Fruit fly (Drosophila melanogaster) whole organism, embryonic: ENCODE results near the gene cd.

Experiments
- Atf3 ChIP-seq: fragments of 200-800 bp; sonication (Bioruptor generic); optimal IDR thresholded peaks from 3 replicates; lab custom pipeline; 2016; ENCODE audit warnings: missing biosample characterization, missing genetic modification characterization
- Atf6 ChIP-seq: fragments of 200-800 bp; sonication (Bioruptor generic); IDR thresholded peaks from 2 replicates; pipeline ENCODE4 v1.3.6; 2022; ENCODE audit warnings: missing biosample characterization, missing genetic modification characterization
- BEAF-32 ChIP-seq: fragments of 200-800 bp; sonication (Bioruptor generic); optimal IDR thresholded peaks from 3 replicates; lab custom pipeline; 2017; ENCODE audit warnings: missing biosample characterization, missing genetic modification characterization, mild to moderate bottlenecking, moderate library complexity, missing genetic modification reagents
- CG10366 ChIP-seq: fragments of 200-800 bp; sonication (Bioruptor generic); IDR thresholded peaks from 2 replicates; pipeline ENCODE4 v1.3.6; 2022; ENCODE audit warnings: missing biosample characterization, missing genetic modification characterization
- CG11560 ChIP-seq: fragments of 200-800 bp; sonication (Bioruptor generic); IDR thresholded peaks from 3 replicates; pipeline ENCODE4 v1.3.6; 2022; ENCODE audit warnings: missing biosample characterization, missing genetic modification characterization
- CG12391 ChIP-seq: fragments of 200-800 bp; sonication (Bioruptor generic); optimal IDR thresholded peaks from 3 replicates; lab custom pipeline; 2018; ENCODE audit warnings: missing biosample characterization, mild to moderate bottlenecking, missing genetic modification characterization, moderate library complexity
- CG1647 ChIP-seq: fragments of 200-800 bp; sonication (Bioruptor generic); optimal IDR thresholded peaks from 3 replicates; lab custom pipeline; 2016; ENCODE audit warnings: missing biosample characterization, missing genetic modification characterization
- CG1792 ChIP-seq: fragments of 200-800 bp; sonication (Bioruptor generic); optimal IDR thresholded peaks from 2 replicates; lab custom pipeline; 2016; ENCODE audit warnings: missing biosample characterization, missing genetic modification characterization
- CG18599 ChIP-seq: fragments of 200-800 bp; sonication (Bioruptor generic); optimal IDR thresholded peaks from 3 replicates; lab custom pipeline; 2017; ENCODE audit warnings: missing biosample characterization, missing genetic modification characterization, mild to moderate bottlenecking, moderate library complexity, missing genetic modification reagents
- CG3065 ChIP-seq: fragments of 200-800 bp; sonication (Bioruptor generic); optimal IDR thresholded peaks from 2 replicates; lab custom pipeline; 2016; ENCODE audit warnings: missing biosample characterization, missing genetic modification characterization
- CG3163 ChIP-seq: fragments of 200-800 bp; sonication (Bioruptor generic); optimal IDR thresholded peaks from 3 replicates; lab custom pipeline; 2016; ENCODE audit warnings: missing biosample characterization, missing genetic modification characterization
- CG3281 ChIP-seq: fragments of 200-800 bp; sonication (Bioruptor generic); optimal IDR thresholded peaks from 3 replicates; lab custom pipeline; 2017; ENCODE audit warnings: missing biosample characterization, mild to moderate bottlenecking, missing genetic modification characterization
- CG3995 ChIP-seq: fragments of 200-800 bp; sonication (Bioruptor generic); optimal IDR thresholded peaks from 3 replicates; lab custom pipeline; 2016; ENCODE audit warnings: missing biosample characterization, missing genetic modification characterization
- CG4730 ChIP-seq: fragments of 200-800 bp; sonication (Bioruptor generic); IDR thresholded peaks from 2 replicates; pipeline ENCODE4 v1.3.6; 2022; ENCODE audit warnings: missing biosample characterization, missing genetic modification characterization
- CG4854 ChIP-seq: fragments of 200-800 bp; sonication (Bioruptor generic); optimal IDR thresholded peaks from 2 replicates; lab custom pipeline; 2016; ENCODE audit warnings: missing biosample characterization, missing genetic modification characterization, inconsistent platforms
- CG5953 ChIP-seq: fragments of 200-800 bp; sonication (Bioruptor generic); IDR thresholded peaks from 2 replicates; pipeline ENCODE4 v1.3.6; 2022; ENCODE audit warnings: missing biosample characterization, missing genetic modification characterization
- CG6765 ChIP-seq: fragments of 200-800 bp; sonication (Bioruptor generic); optimal IDR thresholded peaks from 3 replicates; lab custom pipeline; 2017; ENCODE audit warnings: missing biosample characterization, mild to moderate bottlenecking, missing genetic modification characterization
- CG7357 ChIP-seq: fragments of 200-800 bp; sonication (Bioruptor generic); IDR thresholded peaks from 3 replicates; pipeline ENCODE4 v1.3.6; 2022; ENCODE audit warnings: missing biosample characterization, missing genetic modification characterization
- CG8290 ChIP-seq, 3 experiments: fragments of 200-800 bp; sonication (Bioruptor generic); optimal IDR thresholded peaks; 2 replicates each; lab custom pipeline; 2016 to 2019; ENCODE audit warnings: missing biosample characterization in 3 of 3, missing genetic modification characterization in 3 of 3, mild to moderate bottlenecking in 2 of 3, moderate library complexity in 1 of 3
- CG9437 ChIP-seq: fragments of 200-800 bp; sonication (Bioruptor generic); optimal IDR thresholded peaks from 2 replicates; lab custom pipeline; 2018; ENCODE audit warnings: missing biosample characterization, mild to moderate bottlenecking, missing genetic modification characterization
- D19A ChIP-seq: fragments of 200-800 bp; optimal IDR thresholded peaks from 3 replicates; lab custom pipeline; 2019; ENCODE audit warnings: missing biosample characterization, mild to moderate bottlenecking, missing genetic modification characterization, moderate library complexity
- Dbx ChIP-seq: fragments of 200-800 bp; sonication (Bioruptor generic); IDR thresholded peaks from 3 replicates; pipeline ENCODE4 v1.3.6; 2022; ENCODE audit warnings: missing biosample characterization, missing genetic modification characterization
- Dip3 ChIP-seq: fragments of 200-800 bp; sonication (Bioruptor generic); optimal IDR thresholded peaks from 3 replicates; lab custom pipeline; 2016; ENCODE audit warnings: missing biosample characterization, missing genetic modification characterization
- Doc3 ChIP-seq: fragments of 200-800 bp; sonication (Bioruptor generic); IDR thresholded peaks from 3 replicates; pipeline ENCODE4 v1.3.6; 2022; ENCODE audit warnings: missing biosample characterization, missing genetic modification characterization; ENCODE audit not compliant: partially characterized antibody
- Dp ChIP-seq: fragments of 200-800 bp; sonication (Bioruptor generic); optimal IDR thresholded peaks from 2 replicates; lab custom pipeline; 2018; ENCODE audit warnings: missing biosample characterization, mild to moderate bottlenecking, missing genetic modification characterization, moderate library complexity
- E2f2 ChIP-seq: fragments of 200-800 bp; sonication (Bioruptor generic); IDR thresholded peaks from 2 replicates; pipeline ENCODE4 v1.3.6; 2022; ENCODE audit warnings: missing biosample characterization, missing genetic modification characterization
- Gsc ChIP-seq: fragments of 200-800 bp; sonication (Bioruptor generic); IDR thresholded peaks from 2 replicates; pipeline ENCODE4 v1.3.6; 2022; ENCODE audit warnings: missing biosample characterization, missing genetic modification characterization
- Gug ChIP-seq: fragments of 200-800 bp; sonication (Bioruptor generic); IDR thresholded peaks from 4 replicates; pipeline ENCODE4 v1.3.6; 2022; ENCODE audit warnings: missing biosample characterization, missing genetic modification characterization
- H15 ChIP-seq: fragments of 200-800 bp; sonication (Bioruptor generic); IDR thresholded peaks from 3 replicates; pipeline ENCODE4 v1.3.6; 2022; ENCODE audit warnings: missing biosample characterization, missing genetic modification characterization
- HLH3B ChIP-seq: fragments of 200-800 bp; sonication (Bioruptor generic); IDR thresholded peaks from 2 replicates; pipeline ENCODE4 v1.3.6; 2022; ENCODE audit warnings: missing biosample characterization, missing genetic modification characterization
- Hr51 ChIP-seq, 2 experiments: fragments of 200-800 bp; sonication (Bioruptor generic); optimal IDR thresholded peaks; 2 replicates in 1 of 2; 3 replicates in 1 of 2; lab custom pipeline; 2016 to 2018; ENCODE audit warnings: missing biosample characterization in 2 of 2, missing genetic modification characterization in 2 of 2, mild to moderate bottlenecking in 1 of 2, moderate library complexity in 1 of 2
- Lpt ChIP-seq: fragments of >200 bp; optimal IDR thresholded peaks from 2 replicates; lab custom pipeline; 2018; ENCODE audit warnings: missing biosample characterization, missing genetic modification characterization
- Mes4 ChIP-seq: fragments of 200-800 bp; sonication (Bioruptor generic); optimal IDR thresholded peaks from 2 replicates; lab custom pipeline; 2016; ENCODE audit warnings: missing biosample characterization, missing genetic modification characterization
- Poxn ChIP-seq: fragments of 200-800 bp; sonication (Bioruptor generic); IDR thresholded peaks from 2 replicates; pipeline ENCODE4 v1.3.6; 2022; ENCODE audit warnings: missing biosample characterization, missing genetic modification characterization
- Taf1 ChIP-seq: fragments of 200-800 bp; sonication (Bioruptor generic); IDR thresholded peaks from 2 replicates; pipeline ENCODE4 v1.3.6; 2022; ENCODE audit warnings: missing biosample characterization, missing genetic modification characterization
- bab2 ChIP-seq: fragments of 200-800 bp; sonication (Bioruptor generic); optimal IDR thresholded peaks from 2 replicates; lab custom pipeline; 2016; ENCODE audit warnings: missing biosample characterization, missing genetic modification characterization
- emc ChIP-seq: fragments of 200-800 bp; sonication (Bioruptor generic); optimal IDR thresholded peaks from 2 replicates; lab custom pipeline; 2016; ENCODE audit warnings: missing biosample characterization, missing genetic modification characterization
- ems ChIP-seq: fragments of 200-800 bp; sonication (Bioruptor generic); optimal IDR thresholded peaks from 3 replicates; lab custom pipeline; 2016; ENCODE audit warnings: missing biosample characterization, missing genetic modification characterization
- fd102C ChIP-seq: fragments of 200-800 bp; sonication (Bioruptor generic); optimal IDR thresholded peaks from 2 replicates; lab custom pipeline; 2018; ENCODE audit warnings: missing biosample characterization, mild to moderate bottlenecking, missing genetic modification characterization, moderate library complexity
- ftz-f1 ChIP-seq: fragments of 200-800 bp; sonication (Bioruptor generic); optimal IDR thresholded peaks from 2 replicates; lab custom pipeline; 2016; ENCODE audit warnings: missing biosample characterization, missing genetic modification characterization
- gt ChIP-seq: fragments of 200-800 bp; sonication (Bioruptor generic); IDR thresholded peaks from 2 replicates; pipeline ENCODE4 v1.3.6; 2022; ENCODE audit warnings: missing biosample characterization, missing genetic modification characterization
- ind ChIP-seq: fragments of 200-800 bp; sonication (Bioruptor generic); optimal IDR thresholded peaks from 3 replicates; lab custom pipeline; 2016; ENCODE audit warnings: missing biosample characterization, missing genetic modification characterization
- prd ChIP-seq, 3 experiments: fragments of >200 bp in 2 of 3; fragments of 200-800 bp in 1 of 3; sonication (Bioruptor generic) in 1 of 3; optimal IDR thresholded peaks in 2 of 3; IDR thresholded peaks in 1 of 3; 2 replicates in 2 of 3; 3 replicates in 1 of 3; pipeline versions ENCODE4 v1.3.6 to Lab custom; 2017 to 2022; ENCODE audit warnings: missing biosample characterization in 1 of 3, missing genetic modification characterization in 1 of 3
- rib ChIP-seq: fragments of 200-800 bp; sonication (Bioruptor generic); IDR thresholded peaks from 2 replicates; pipeline ENCODE4 v1.3.6; 2022; ENCODE audit warnings: missing biosample characterization, missing genetic modification characterization
- sc ChIP-seq, 3 experiments: fragments of >200 bp in 2 of 3; fragments of 200-800 bp in 1 of 3; sonication (Bioruptor generic) in 1 of 3; optimal IDR thresholded peaks; 2 replicates in 2 of 3; 3 replicates in 1 of 3; lab custom pipeline; 2017; ENCODE audit warnings: mild to moderate bottlenecking in 1 of 3, missing biosample characterization in 1 of 3, missing genetic modification characterization in 1 of 3, missing genetic modification reagents in 1 of 3
- ttk ChIP-seq: fragments of 200-800 bp; sonication (Bioruptor generic); IDR thresholded peaks from 2 replicates; pipeline ENCODE4 v2.1.2; 2022; ENCODE audit warnings: missing biosample characterization, missing genetic modification characterization
- usp ChIP-seq: fragments of >200 bp; optimal IDR thresholded peaks from 2 replicates; lab custom pipeline; 2017; ENCODE audit warnings: missing biosample characterization, missing genetic modification characterization
- wor ChIP-seq: fragments of 200-800 bp; sonication (Bioruptor generic); IDR thresholded peaks from 2 replicates; pipeline ENCODE4 v1.3.6; 2022; ENCODE audit warnings: missing biosample characterization, missing genetic modification characterization

The cd gene

DNA sequence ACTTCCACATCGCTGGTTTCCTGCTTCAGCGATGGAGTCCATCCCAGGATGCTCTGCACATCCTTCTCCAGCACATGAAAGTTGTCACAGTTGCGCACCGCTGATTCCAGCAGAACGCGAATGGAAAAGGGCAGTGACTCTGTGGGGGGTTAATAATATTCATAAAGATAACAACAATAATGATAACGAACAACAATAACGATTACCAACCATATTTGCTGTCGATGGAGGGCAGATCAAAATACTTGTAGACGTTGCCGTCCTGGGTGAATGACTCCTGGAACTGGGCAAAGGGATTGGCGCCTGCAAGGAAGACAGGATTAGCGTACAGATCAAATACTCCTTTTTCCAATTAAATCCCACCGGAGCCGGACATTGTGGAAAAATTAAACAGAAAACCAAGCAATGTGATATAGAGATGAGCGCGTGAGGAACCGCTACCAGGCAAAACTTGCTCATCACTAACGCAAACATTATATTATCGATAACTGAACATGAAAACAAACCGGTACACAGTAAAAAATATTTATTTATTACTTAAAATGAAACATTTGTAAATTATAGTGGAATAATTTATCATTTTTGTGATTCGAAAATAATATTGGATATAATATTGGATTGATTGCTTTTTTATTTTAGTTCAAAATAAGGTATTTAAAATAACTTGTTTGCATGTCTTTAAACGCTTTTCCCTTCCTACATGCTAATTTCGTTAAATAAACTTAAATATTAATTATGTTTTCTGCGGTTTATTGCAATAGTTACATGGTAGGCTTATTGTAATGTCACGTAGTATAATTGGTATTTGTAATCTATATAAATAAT lies 29.6 kb downstream of the cd start, which contains the start of gene Irp-1A (continued):
- TF ChIP-seq BEAF-32 (GFP tag; lab: Kevin White, UChicago) (peak; percentile 83), usp (no peak), CG4730 (peak; percentile 70), CG3163 (GFP tag; lab: Kevin White, UChicago) (no peak), Doc3 (GFP tag; lab: Robert Waterston, UW) (peak; percentile 77), fd102C (GFP tag; lab: Kevin White, UChicago) (no peak), CG8290 (GFP tag; optimal IDR thresholded peaks at IDR 0.05; lab: Kevin White, UChicago) (peak; percentile 61), CG8290 (tag; optimal IDR thresholded peaks at IDR 0.05; lab: Kevin White, UChicago) (peak in 1 of 2 experiments; percentile 83), Dbx (peak; percentile 76; the same call in 2 of the 3 replicates), CG3995 (GFP tag; lab: Kevin White, UChicago) (peak; percentile 61), H15 (GFP tag; lab: Robert Waterston, UW) (peak; percentile 45; the same call in 1 of the 3 replicates), ind (GFP tag; lab: Kevin White, UChicago) (peak; percentile 58), CG12391 (tag; lab: Kevin White, UChicago) (peak; percentile 91), wor (GFP tag; lab: Robert Waterston, UW) (peak; percentile 48), sc (optimal IDR thresholded peaks at IDR 0.05; lab: Kevin White, UChicago) (no peak), sc (GFP tag; optimal IDR thresholded peaks at IDR 0.05; lab: Kevin White, UChicago) (no peak), CG7357 (no peak), Atf3 (GFP tag; lab: Kevin White, UChicago) (no peak), CG9437 (GFP tag; lab: Kevin White, UChicago) (peak; percentile 68), CG3065 (peak; percentile 65), rib (GFP tag; lab: Robert Waterston, UW) (0 out of 2 replicates have a peak, but pooled peaks have one; percentile 17), ttk (GFP tag; lab: Robert Waterston, UW) (peak; percentile 74), E2f2 (GFP tag; lab: Robert Waterston, UW) (peak; percentile 60), ftz-f1 (GFP tag; lab: Kevin White, UChicago) (no peak), Dp (GFP tag; lab: Kevin White, UChicago) (peak; percentile 37), Hr51 (GFP tag; optimal IDR thresholded peaks at IDR 0.05; lab: Kevin White, UChicago) (peak; percentile 28 to 87), CG10366 (GFP tag; lab: Robert Waterston, UW) (peak; percentile 65), Lpt (GFP tag; lab: Kevin White, UChicago) (no peak), Dip3 (no peak), CG18599 (GFP tag; lab: Kevin White, UChicago) (peak; percentile 77), prd (optimal IDR thresholded peaks at IDR 0.05; lab: Kevin White, UChicago) (no peak), prd (GFP tag; IDR thresholded peaks at IDR 0.05; lab: Robert Waterston, UW) (peak; percentile 71), gt (GFP tag; lab: Robert Waterston, UW) (no peak), Gug (GFP tag; lab: Robert Waterston, UW) (peak; percentile 41; the same call in 1 of the 4 replicates), emc (GFP tag; lab: Kevin White, UChicago) (no peak), Mes4 (GFP tag; lab: Kevin White, UChicago) (no peak), CG1792 (peak; percentile 18), HLH3B (GFP tag; lab: Robert Waterston, UW) (peak; percentile 87), ems (no peak), CG5953 (GFP tag; lab: Robert Waterston, UW) (no peak), CG1647 (GFP tag; lab: Kevin White, UChicago) (peak; percentile 10), D19A (tag; lab: Kevin White, UChicago) (peak; percentile 78), CG3281 (GFP tag; lab: Kevin White, UChicago) (peak; percentile 76), Atf6 (GFP tag; lab: Robert Waterston, UW) (peak; percentile 83), CG6765 (GFP tag; lab: Kevin White, UChicago) (peak; percentile 58), Gsc (GFP tag; lab: Robert Waterston, UW) (no peak), Taf1 (GFP tag; lab: Robert Waterston, UW) (0 out of 2 replicates have a peak, but pooled peaks have one; percentile 26), Poxn (no peak), CG11560 (no peak), CG4854 (GFP tag; lab: Kevin White, UChicago) (no peak), bab2 (GFP tag; lab: Kevin White, UChicago) (peak; percentile 3)
